Fruit fly (Drosophila melanogaster) S2 (cell line): ENCODE measurements around the gene msn.
A peak's percentile ranks its signal among the peaks of the same experiment; 100 is the strongest.

Source experiments
- CG8478 ChIP-seq: fragments of >200 bp; optimal IDR thresholded peaks from 2 replicates; lab custom pipeline; 2018
- CTCF ChIP-seq, 2 experiments: fragments of >200 bp; optimal IDR thresholded peaks; 2 replicates each; lab custom pipeline; 2018

DNA sequence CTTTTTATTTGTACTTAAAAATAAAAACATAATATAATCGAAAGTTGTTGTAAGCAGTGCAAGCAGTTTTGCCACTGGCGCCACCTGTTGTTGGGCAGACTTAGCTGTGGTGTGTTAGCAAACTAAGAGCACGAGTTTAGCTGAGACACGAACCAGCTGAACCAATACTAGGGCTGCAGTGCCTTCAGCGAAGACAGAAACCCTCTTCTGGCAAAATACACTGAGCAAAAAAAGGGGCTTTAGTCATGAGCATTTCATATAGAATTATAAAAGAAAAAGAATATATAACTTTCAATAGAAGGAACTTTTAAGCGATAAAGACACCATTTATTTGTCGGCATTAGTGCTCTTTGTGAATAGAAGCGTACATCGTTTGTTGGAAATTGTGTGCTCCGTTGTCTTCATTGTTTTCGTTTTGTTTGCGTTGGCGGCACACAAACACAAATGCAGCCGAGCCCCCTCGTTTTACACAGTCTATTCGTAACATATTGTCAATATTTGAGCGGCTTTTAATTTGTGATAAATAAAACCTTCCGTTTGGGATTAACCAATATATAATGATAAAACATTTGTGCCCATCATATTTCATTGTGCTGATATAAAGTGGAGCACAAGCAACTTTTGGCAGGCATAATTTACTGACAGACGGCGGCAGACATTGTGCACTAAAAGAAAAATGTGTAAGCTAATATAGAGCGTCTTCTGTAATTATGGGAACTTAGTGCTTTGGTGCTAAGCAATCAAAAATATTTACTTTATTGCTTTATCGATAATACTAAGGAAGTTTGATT, 54.8 kb downstream of the msn start:
- peak; percentile 6 for TF ChIP-seq CG8478
- TF ChIP-seq CTCF (optimal IDR thresholded peaks at IDR 0.05; lab: Kevin White, UChicago): peak; percentile 94 to 98
